Worm (Caenorhabditis elegans) whole organism, mixed stage, embryonic: ENCODE measurements around the gene R02F2.8.

Experiments used
- M03D4.4 ChIP-seq: sonication (generic microtip); optimal IDR thresholded peaks from 2 replicates; lab custom pipeline; 2017; ENCODE audit warnings: mild to moderate bottlenecking, missing genetic modification characterization, missing compliant biosample characterization
- bed-3 ChIP-seq: fragments of 200-800 bp; sonication (Bioruptor generic); optimal IDR thresholded peaks from 3 replicates; lab custom pipeline; 2018; ENCODE audit warnings: mild to moderate bottlenecking, missing genetic modification characterization, moderate library complexity, missing compliant biosample characterization
- blmp-1 ChIP-seq: fragments of 150-350 bp; optimal IDR thresholded peaks from 2 replicates; lab custom pipeline; 2014; ENCODE audit warnings: missing biosample characterization, missing genetic modification characterization
- ceh-39 ChIP-seq: fragments of 150-350 bp; optimal IDR thresholded peaks from 2 replicates; lab custom pipeline; 2014; ENCODE audit warnings: missing biosample characterization, missing genetic modification characterization
- ceh-43 ChIP-seq: fragments of 200-800 bp; sonication (Bioruptor generic); optimal IDR thresholded peaks from 2 replicates; lab custom pipeline; 2018; ENCODE audit warnings: mild to moderate bottlenecking, missing genetic modification characterization, moderate library complexity, missing compliant biosample characterization
- ceh-83 ChIP-seq: fragments of 200-800 bp; sonication (Bioruptor generic); optimal IDR thresholded peaks from 2 replicates; lab custom pipeline; 2018; ENCODE audit warnings: mild to moderate bottlenecking, missing genetic modification characterization, missing compliant biosample characterization
- ces-1 ChIP-seq: fragments of 150-350 bp; optimal IDR thresholded peaks from 2 replicates; lab custom pipeline; 2014; ENCODE audit warnings: missing biosample characterization, missing genetic modification reagents, missing genetic modification characterization
- cnd-1 ChIP-seq: fragments of 200-800 bp; sonication (Bioruptor generic); optimal IDR thresholded peaks from 2 replicates; lab custom pipeline; 2018; ENCODE audit warnings: mild to moderate bottlenecking, missing genetic modification characterization, missing compliant biosample characterization
- drap-1 ChIP-seq: fragments of 200-800 bp; sonication (Bioruptor generic); optimal IDR thresholded peaks from 3 replicates; lab custom pipeline; 2018; ENCODE audit warnings: mild to moderate bottlenecking, missing genetic modification characterization, missing compliant biosample characterization
- elt-1 ChIP-seq: sonication (generic microtip); optimal IDR thresholded peaks from 2 replicates; lab custom pipeline; 2017; ENCODE audit warnings: missing genetic modification characterization, mild to moderate bottlenecking, missing compliant biosample characterization, antibody characterized with exemption, moderate library complexity, borderline replicate concordance; ENCODE audit not compliant: insufficient read depth
- elt-3 ChIP-seq: fragments of 150-350 bp; optimal IDR thresholded peaks from 2 replicates; lab custom pipeline; 2014; ENCODE audit warnings: missing biosample characterization, missing genetic modification characterization
- flh-1 ChIP-seq: fragments of 200-800 bp; sonication (Bioruptor generic); optimal IDR thresholded peaks from 2 replicates; lab custom pipeline; 2018; ENCODE audit warnings: mild to moderate bottlenecking, missing genetic modification characterization, moderate library complexity, missing compliant biosample characterization
- ham-2 ChIP-seq: fragments of 200-800 bp; sonication (Bioruptor generic); optimal IDR thresholded peaks from 2 replicates; lab custom pipeline; 2018; ENCODE audit warnings: mild to moderate bottlenecking, missing genetic modification characterization, missing compliant biosample characterization
- hlh-1 ChIP-seq: fragments of 150-350 bp; optimal IDR thresholded peaks from 2 replicates; lab custom pipeline; 2014; ENCODE audit warnings: missing biosample characterization, missing genetic modification reagents, missing genetic modification characterization
- lin-13 ChIP-seq: fragments of 150-350 bp; optimal IDR thresholded peaks from 2 replicates; lab custom pipeline; 2014; ENCODE audit warnings: missing biosample characterization, missing genetic modification characterization
- lin-32 ChIP-seq: fragments of 200-800 bp; sonication (Bioruptor generic); optimal IDR thresholded peaks from 2 replicates; lab custom pipeline; 2018; ENCODE audit warnings: mild to moderate bottlenecking, missing genetic modification characterization, missing compliant biosample characterization
- lsy-2 ChIP-seq: fragments of 150-350 bp; optimal IDR thresholded peaks from 2 replicates; lab custom pipeline; 2014; ENCODE audit warnings: missing biosample characterization, missing genetic modification characterization
- mab-5 ChIP-seq: fragments of 150-350 bp; optimal IDR thresholded peaks from 2 replicates; lab custom pipeline; 2014; ENCODE audit warnings: missing biosample characterization, missing genetic modification characterization
- mep-1 ChIP-seq: fragments of 150-350 bp; optimal IDR thresholded peaks from 2 replicates; lab custom pipeline; 2017; ENCODE audit warnings: missing biosample characterization, missing genetic modification reagents, missing genetic modification characterization, inconsistent platforms
- mls-2 ChIP-seq: sonication (generic microtip); optimal IDR thresholded peaks from 2 replicates; lab custom pipeline; 2016; ENCODE audit warnings: mild to moderate bottlenecking, missing genetic modification characterization, moderate library complexity, missing compliant biosample characterization
- nhr-12 ChIP-seq: fragments of 150-350 bp; optimal IDR thresholded peaks from 2 replicates; lab custom pipeline; 2014; ENCODE audit warnings: missing biosample characterization, missing genetic modification characterization
- nhr-2 ChIP-seq: fragments of 150-350 bp; optimal IDR thresholded peaks from 2 replicates; lab custom pipeline; 2014; ENCODE audit warnings: missing biosample characterization, missing genetic modification characterization
- nhr-237 ChIP-seq: fragments of 150-350 bp; optimal IDR thresholded peaks from 2 replicates; lab custom pipeline; 2014; ENCODE audit warnings: missing biosample characterization, missing genetic modification characterization
- nhr-28 ChIP-seq: fragments of 150-350 bp; optimal IDR thresholded peaks from 2 replicates; lab custom pipeline; 2014; ENCODE audit warnings: missing biosample characterization, missing genetic modification characterization
- nhr-76 ChIP-seq: sonication (generic microtip); optimal IDR thresholded peaks from 2 replicates; lab custom pipeline; 2017; ENCODE audit warnings: missing biosample characterization, missing genetic modification characterization
- pha-4 ChIP-seq: fragments of 150-350 bp; optimal IDR thresholded peaks from 2 replicates; lab custom pipeline; 2018; ENCODE audit warnings: missing biosample characterization, missing genetic modification reagents, missing genetic modification characterization
- sem-2 ChIP-seq: fragments of 200-800 bp; sonication (Bioruptor generic); optimal IDR thresholded peaks from 2 replicates; lab custom pipeline; 2018; ENCODE audit warnings: mild to moderate bottlenecking, missing genetic modification characterization, missing compliant biosample characterization
- snpc-4 ChIP-seq: fragments of 150-350 bp; optimal IDR thresholded peaks from 2 replicates; lab custom pipeline; 2014; ENCODE audit warnings: missing biosample characterization, missing genetic modification characterization
- sptf-1 ChIP-seq: sonication (generic microtip); optimal IDR thresholded peaks from 2 replicates; lab custom pipeline; 2017; ENCODE audit warnings: mild to moderate bottlenecking, missing genetic modification characterization, moderate library complexity, missing compliant biosample characterization
- tbx-8 ChIP-seq: fragments of 200-800 bp; sonication (Bioruptor generic); optimal IDR thresholded peaks from 2 replicates; lab custom pipeline; 2018; ENCODE audit warnings: mild to moderate bottlenecking, missing genetic modification characterization, moderate library complexity, missing compliant biosample characterization
- unc-120 ChIP-seq: sonication (generic microtip); optimal IDR thresholded peaks from 2 replicates; lab custom pipeline; 2017; ENCODE audit warnings: missing genetic modification characterization, missing compliant biosample characterization; ENCODE audit not compliant: poor library complexity, severe bottlenecking
- unc-39 ChIP-seq: fragments of 150-350 bp; optimal IDR thresholded peaks from 2 replicates; lab custom pipeline; 2014; ENCODE audit warnings: missing biosample characterization, missing genetic modification characterization
- unc-62 ChIP-seq: fragments of 150-350 bp; optimal IDR thresholded peaks from 2 replicates; lab custom pipeline; 2014; ENCODE audit warnings: missing biosample characterization, missing genetic modification reagents, missing genetic modification characterization
- zip-8 ChIP-seq: fragments of 150-350 bp; optimal IDR thresholded peaks from 2 replicates; lab custom pipeline; 2014; ENCODE audit warnings: missing biosample characterization, missing genetic modification characterization
- ztf-11 ChIP-seq: fragments of 150-350 bp; optimal IDR thresholded peaks from 2 replicates; lab custom pipeline; 2014; ENCODE audit warnings: missing biosample characterization, missing genetic modification characterization

R02F2.8 gene

ce11 chrIII:5504164-5504563 lies 9.1 kb upstream of the R02F2.8 start (continued):
- TF ChIP-seq unc-120 (peak; percentile 23), unc-62 (peak; percentile 2)

ce11 chrIII:5503669-5504068 lies 8.6 kb upstream of the R02F2.8 start:
- no peak for TF ChIP-seq lin-32 (GFP tag; lab: Kevin White, UChicago)
- no peak for TF ChIP-seq zip-8 (tag; lab: Kevin White, UChicago)
- no peak for TF ChIP-seq unc-120
- no peak for TF ChIP-seq sem-2 (GFP tag; lab: Kevin White, UChicago)
- TF ChIP-seq elt-1 (tag; lab: Kevin White, UChicago), result no peak
- TF ChIP-seq bed-3, result no peak
- TF ChIP-seq lin-13 (tag; lab: Kevin White, UChicago), result no peak
- no peak for TF ChIP-seq ceh-39
- no peak for TF ChIP-seq nhr-28 (tag; lab: Kevin White, UChicago)
- no peak for TF ChIP-seq unc-62
- TF ChIP-seq ceh-83 (GFP tag; lab: Kevin White, UChicago), result no peak
- no peak for TF ChIP-seq unc-39 (tag; lab: Kevin White, UChicago)
- TF ChIP-seq cnd-1 (tag; lab: Kevin White, UChicago), result no peak
- TF ChIP-seq sptf-1, result no peak
- no peak for TF ChIP-seq blmp-1 (tag; lab: Kevin White, UChicago)
- no peak for TF ChIP-seq snpc-4 (tag; lab: Kevin White, UChicago)
- TF ChIP-seq mep-1, result no peak
- TF ChIP-seq ham-2 (GFP tag; lab: Kevin White, UChicago), result no peak

ce11 chrIII:5502915-5503575 lies 8.0 kb upstream of the R02F2.8 start:
- no peak for TF ChIP-seq ztf-11
- TF ChIP-seq tbx-8 (GFP tag; lab: Kevin White, UChicago), result no peak
- no peak for TF ChIP-seq nhr-76 (tag; lab: Kevin White, UChicago)
- TF ChIP-seq zip-8 (tag; lab: Kevin White, UChicago), result no peak
- TF ChIP-seq mls-2 (tag; lab: Kevin White, UChicago), result no peak
- no peak for TF ChIP-seq sem-2 (GFP tag; lab: Kevin White, UChicago)
- TF ChIP-seq mab-5 (tag; lab: Kevin White, UChicago), result no peak
- peak; percentile 64 for TF ChIP-seq unc-120
- TF ChIP-seq hlh-1 (tag; lab: Kevin White, UChicago), result peak; percentile 53
- TF ChIP-seq ceh-83 (GFP tag; lab: Kevin White, UChicago), result no peak
- TF ChIP-seq M03D4.4, result no peak
- peak; percentile 22 for TF ChIP-seq ham-2 (GFP tag; lab: Kevin White, UChicago)
- TF ChIP-seq elt-3 (tag; lab: Kevin White, UChicago), result no peak
- peak; percentile 5 for TF ChIP-seq nhr-237 (tag; lab: Kevin White, UChicago)
- peak; percentile 62 for TF ChIP-seq mep-1
- no peak for TF ChIP-seq pha-4
- no peak for TF ChIP-seq lin-13 (tag; lab: Kevin White, UChicago)
- no peak for TF ChIP-seq unc-39 (tag; lab: Kevin White, UChicago)
- no peak for TF ChIP-seq flh-1
- TF ChIP-seq blmp-1 (tag; lab: Kevin White, UChicago), result no peak
- TF ChIP-seq sptf-1, result no peak
- TF ChIP-seq lsy-2, result no peak
- TF ChIP-seq ceh-43 (GFP tag; lab: Kevin White, UChicago), result no peak
- no peak for TF ChIP-seq lin-32 (GFP tag; lab: Kevin White, UChicago)
- no peak for TF ChIP-seq cnd-1 (tag; lab: Kevin White, UChicago)
- TF ChIP-seq unc-62, result peak; percentile 70
- no peak for TF ChIP-seq nhr-12
- no peak for TF ChIP-seq bed-3
- no peak for TF ChIP-seq nhr-28 (tag; lab: Kevin White, UChicago)
- peak; percentile 86 for TF ChIP-seq elt-1 (tag; lab: Kevin White, UChicago)
- TF ChIP-seq nhr-2 (tag; lab: Kevin White, UChicago), result no peak
- no peak for TF ChIP-seq snpc-4 (tag; lab: Kevin White, UChicago)
- no peak for TF ChIP-seq drap-1
- peak; percentile 74 for TF ChIP-seq ces-1 (GFP tag; lab: Kevin White, UChicago)
- TF ChIP-seq ceh-39, result no peak
